Fruit fly (Drosophila melanogaster): ENCODE data around the gene CG32832.

- TF ChIP-seq ttk (optimal IDR thresholded peaks at IDR 0.05) (no peak), Myc (optimal IDR thresholded peaks at IDR 0.05) (no peak), Sin3A (optimal IDR thresholded peaks at IDR 0.05) (no peak), psq (optimal IDR thresholded peaks at IDR 0.05) (no peak)
Observed at dm6 chr2L:16859566-16859965, 19.5 kb downstream of the CG32832 start.

Measured in Kc167 (cell line).